Worm (Caenorhabditis elegans) whole organism, early embryonic: ENCODE measurements around the gene rig-4.

Experiments used
- B0310.2 ChIP-seq: sonication (generic microtip); optimal IDR thresholded peaks from 2 replicates; lab custom pipeline; 2016; ENCODE audit warnings: mild to moderate bottlenecking, missing genetic modification characterization, missing compliant biosample characterization
- F13C5.2 ChIP-seq: sonication (generic microtip); optimal IDR thresholded peaks from 2 replicates; lab custom pipeline; 2017; ENCODE audit warnings: mild to moderate bottlenecking, missing genetic modification characterization, inconsistent platforms, missing compliant biosample characterization
- aly-1 ChIP-seq: sonication (generic microtip); optimal IDR thresholded peaks from 2 replicates; lab custom pipeline; 2016; ENCODE audit warnings: missing genetic modification characterization, missing compliant biosample characterization
- ama-1 ChIP-seq: fragments of 150-350 bp; optimal IDR thresholded peaks from 2 replicates; lab custom pipeline; 2014
- ceh-13 ChIP-seq: fragments of 200-800 bp; sonication (Bioruptor generic); optimal IDR thresholded peaks from 2 replicates; lab custom pipeline; 2018; ENCODE audit warnings: mild to moderate bottlenecking, missing genetic modification characterization, missing compliant biosample characterization
- ceh-36 ChIP-seq: sonication (generic microtip); optimal IDR thresholded peaks from 2 replicates; lab custom pipeline; 2016; ENCODE audit warnings: missing genetic modification characterization, inconsistent platforms, missing compliant biosample characterization
- ets-7 ChIP-seq: sonication (generic microtip); optimal IDR thresholded peaks from 2 replicates; lab custom pipeline; 2016; ENCODE audit warnings: missing genotype, missing genetic modification characterization, missing compliant biosample characterization
- flt-1 ChIP-seq: fragments of 200-800 bp; sonication (Bioruptor generic); IDR thresholded peaks from 2 replicates; pipeline ENCODE4 v1.3.6; 2022; ENCODE audit warnings: missing genetic modification characterization, missing compliant biosample characterization
- hmbx-1 ChIP-seq: sonication (generic microtip); optimal IDR thresholded peaks from 2 replicates; lab custom pipeline; 2016; ENCODE audit warnings: mild to moderate bottlenecking, missing genetic modification characterization, missing compliant biosample characterization
- hmg-4 ChIP-seq: fragments of 200-800 bp; sonication (Bioruptor generic); optimal IDR thresholded peaks from 2 replicates; lab custom pipeline; 2018; ENCODE audit warnings: mild to moderate bottlenecking, missing genetic modification characterization, missing compliant biosample characterization
- hnd-1 ChIP-seq: sonication (generic microtip); optimal IDR thresholded peaks from 2 replicates; lab custom pipeline; 2016; ENCODE audit warnings: missing genetic modification characterization, missing compliant biosample characterization
- pes-1 ChIP-seq: fragments of 200-800 bp; sonication (Bioruptor generic); IDR thresholded peaks from 2 replicates; pipeline ENCODE4 v1.3.6; 2022; ENCODE audit warnings: missing genetic modification reagents, missing genetic modification characterization, missing compliant biosample characterization
- scrt-1 ChIP-seq: fragments of 200-800 bp; sonication (Bioruptor generic); IDR thresholded peaks from 2 replicates; pipeline ENCODE4 v1.3.6; 2022; ENCODE audit warnings: missing genetic modification characterization, missing compliant biosample characterization
- sea-1 ChIP-seq: fragments of 200-800 bp; sonication (Bioruptor generic); conservative IDR thresholded peaks from 2 replicates; pipeline ENCODE4 v1.3.6; 2022; ENCODE audit warnings: missing genetic modification characterization, missing compliant biosample characterization
- tbx-11 ChIP-seq: fragments of 200-800 bp; sonication (Bioruptor generic); IDR thresholded peaks from 2 replicates; pipeline ENCODE4 v1.3.6; 2022; ENCODE audit warnings: missing genetic modification characterization, missing compliant biosample characterization
- tbx-37 ChIP-seq: fragments of 200-800 bp; sonication (Bioruptor generic); conservative IDR thresholded peaks from 2 replicates; pipeline ENCODE4 v1.3.6; 2022; ENCODE audit warnings: missing genetic modification reagents, missing genetic modification characterization, missing compliant biosample characterization
- tra-4 ChIP-seq: sonication (generic microtip); optimal IDR thresholded peaks from 2 replicates; lab custom pipeline; 2017; ENCODE audit warnings: missing genetic modification characterization, missing compliant biosample characterization

Gene rig-4

DNA sequence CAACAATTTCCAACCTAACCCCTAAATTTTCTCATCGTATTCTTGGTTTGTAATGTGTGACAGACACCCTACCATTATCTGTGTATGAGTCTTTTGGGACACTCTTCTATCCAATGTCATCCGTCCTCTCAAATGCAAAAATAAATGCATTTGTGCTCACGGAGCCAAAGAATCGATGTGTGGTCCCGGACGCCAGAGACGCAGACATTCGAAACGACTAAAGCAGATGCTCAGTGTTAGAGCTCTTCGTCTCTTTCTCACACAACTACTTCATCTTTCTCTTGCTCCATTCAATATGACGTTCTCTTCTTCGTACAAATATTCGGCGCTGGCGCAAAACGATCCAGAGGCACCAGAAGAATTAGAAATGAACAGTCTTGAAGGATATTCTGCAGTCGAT is 24.3 kb downstream of the rig-4 start, which contains the start of gene unc-24:
Gene unc-24, plus strand, starts transcription at position 283 of the 400 bp plus-strand sequence.
- TF ChIP-seq ceh-36 (tag; lab: Kevin White, UChicago) (no peak), ets-7 (tag; lab: Kevin White, UChicago) (no peak), sea-1 (GFP tag; lab: Robert Waterston, UW) (no peak), scrt-1 (no peak), tbx-37 (GFP tag; lab: Robert Waterston, UW) (no peak), hmbx-1 (tag; lab: Kevin White, UChicago) (no peak), hnd-1 (tag; lab: Kevin White, UChicago) (no peak), ama-1 (lab: Kevin White, UChicago) (no peak), aly-1 (no peak), pes-1 (no peak), tra-4 (tag; lab: Kevin White, UChicago) (no peak), ceh-13 (no peak), hmg-4 (GFP tag; lab: Kevin White, UChicago) (no peak), B0310.2 (tag; lab: Kevin White, UChicago) (no peak), tbx-11 (GFP tag; lab: Robert Waterston, UW) (no peak), flt-1 (GFP tag; lab: Robert Waterston, UW) (no peak), F13C5.2 (tag; lab: Kevin White, UChicago) (no peak)

DNA sequence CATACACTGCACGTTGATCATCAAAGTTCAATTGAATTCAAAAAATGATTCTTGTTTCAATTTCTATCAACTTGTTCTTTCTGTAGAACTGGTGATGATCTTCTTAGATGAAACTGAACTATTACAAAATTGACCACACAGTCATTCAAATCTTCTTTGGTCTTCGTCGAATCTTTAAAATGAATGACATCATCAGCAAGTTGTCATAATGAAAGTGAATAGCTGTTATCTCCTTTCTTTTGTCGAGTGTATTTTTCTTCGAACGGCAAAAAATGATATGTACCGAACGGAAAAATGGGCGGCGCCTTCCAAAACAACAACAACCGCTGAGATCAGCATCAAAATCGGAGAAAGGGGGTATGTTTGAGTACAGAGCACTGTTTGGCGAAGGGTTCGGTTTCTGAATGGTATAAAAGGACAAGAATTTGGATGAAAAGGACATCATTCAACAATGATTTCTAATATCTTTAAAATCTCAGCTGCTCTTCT is 26.4 kb downstream of the rig-4 start, which contains the start of gene ora-1:
Gene ora-1, plus strand, starts transcription at position 439 of the 489 bp plus-strand sequence.
- TF ChIP-seq F13C5.2 (tag; lab: Kevin White, UChicago) (no peak), hmbx-1 (tag; lab: Kevin White, UChicago) (no peak)

DNA sequence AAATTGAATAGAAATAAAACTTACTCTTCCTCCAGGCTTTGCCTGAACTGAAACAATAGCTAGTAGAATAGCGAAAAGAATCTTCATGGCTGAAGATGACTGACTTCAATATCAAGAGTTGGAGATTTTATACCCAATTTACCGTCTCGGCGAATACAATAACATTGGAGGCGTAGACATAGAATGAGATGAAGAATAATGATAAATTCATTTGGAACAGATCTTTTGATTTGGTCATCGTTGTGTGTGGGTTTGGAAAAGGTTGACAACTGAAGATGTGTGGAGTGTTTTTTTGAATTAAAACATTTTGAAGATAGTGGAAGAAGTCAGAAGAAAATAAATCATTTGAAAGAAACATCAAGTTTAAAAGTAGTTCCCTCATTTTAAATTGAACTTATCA is 27.7 kb downstream of the rig-4 start, which contains the start of gene F57H12.6:
Gene F57H12.6, minus strand, starts transcription at position 101 of the 400 bp plus-strand sequence.
- TF ChIP-seq ets-7 (tag; lab: Kevin White, UChicago) (no peak), B0310.2 (tag; lab: Kevin White, UChicago) (no peak), hmg-4 (GFP tag; lab: Kevin White, UChicago) (no peak), hnd-1 (tag; lab: Kevin White, UChicago) (no peak), tra-4 (tag; lab: Kevin White, UChicago) (no peak), tbx-37 (GFP tag; lab: Robert Waterston, UW) (no peak), ceh-13 (no peak), flt-1 (GFP tag; lab: Robert Waterston, UW) (no peak), F13C5.2 (tag; lab: Kevin White, UChicago) (no peak)

ce11 chrIV:7967006-7967405 is 36.9 kb downstream of the rig-4 start, which contains the start of gene F57H12.5:
TSS of gene F57H12.5 (plus strand) at chrIV:7967306.
- no peak for TF ChIP-seq scrt-1
- no peak for TF ChIP-seq F13C5.2 (tag; lab: Kevin White, UChicago)
- no peak for TF ChIP-seq ceh-13
- TF ChIP-seq B0310.2 (tag; lab: Kevin White, UChicago) = no peak
- TF ChIP-seq ama-1 (lab: Kevin White, UChicago) = no peak
- TF ChIP-seq hmbx-1 (tag; lab: Kevin White, UChicago) = no peak
- TF ChIP-seq flt-1 (GFP tag; lab: Robert Waterston, UW) = no peak
- no peak for TF ChIP-seq tra-4 (tag; lab: Kevin White, UChicago)
- no peak for TF ChIP-seq tbx-11 (GFP tag; lab: Robert Waterston, UW)
- TF ChIP-seq tbx-37 (GFP tag; lab: Robert Waterston, UW) = no peak
- TF ChIP-seq hnd-1 (tag; lab: Kevin White, UChicago) = no peak
- TF ChIP-seq hmg-4 (GFP tag; lab: Kevin White, UChicago) = no peak
- TF ChIP-seq ets-7 (tag; lab: Kevin White, UChicago) = no peak
- no peak for TF ChIP-seq pes-1
- no peak for TF ChIP-seq sea-1 (GFP tag; lab: Robert Waterston, UW)
- TF ChIP-seq aly-1 = no peak
- TF ChIP-seq ceh-36 (tag; lab: Kevin White, UChicago) = no peak

DNA sequence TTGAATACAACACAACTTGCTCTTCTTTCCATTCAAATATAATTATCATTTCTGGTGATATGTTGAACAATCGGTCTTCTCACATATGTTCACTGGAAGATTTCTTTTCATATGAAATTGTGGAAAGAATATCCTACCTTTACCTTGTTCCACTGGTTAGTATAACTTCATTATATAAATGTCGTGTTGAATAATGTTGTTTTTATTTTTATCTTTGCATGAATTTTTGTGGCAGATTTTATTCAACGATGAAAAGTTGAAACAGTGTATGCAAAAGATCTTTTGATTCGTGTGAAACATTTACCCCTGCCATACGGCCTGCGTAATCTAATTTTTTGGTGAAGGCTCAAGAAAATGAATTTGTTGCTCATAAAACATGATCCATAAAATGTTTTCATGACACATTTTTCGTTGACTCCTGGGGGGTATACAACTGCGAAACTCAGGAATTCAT is 42.0 kb downstream of the rig-4 start:
- TF ChIP-seq tbx-11 (GFP tag; lab: Robert Waterston, UW) (no peak), tbx-37 (GFP tag; lab: Robert Waterston, UW) (no peak), sea-1 (GFP tag; lab: Robert Waterston, UW) (no peak), ceh-13 (no peak), ets-7 (tag; lab: Kevin White, UChicago) (no peak), flt-1 (GFP tag; lab: Robert Waterston, UW) (no peak), aly-1 (no peak), F13C5.2 (tag; lab: Kevin White, UChicago) (no peak), pes-1 (no peak), hmbx-1 (tag; lab: Kevin White, UChicago) (no peak), tra-4 (tag; lab: Kevin White, UChicago) (no peak), hmg-4 (GFP tag; lab: Kevin White, UChicago) (no peak), ceh-36 (tag; lab: Kevin White, UChicago) (no peak), scrt-1 (no peak), ama-1 (lab: Kevin White, UChicago) (no peak)

ce11 chrIV:7958092-7958491 is 45.8 kb downstream of the rig-4 start:
- TF ChIP-seq flt-1 (GFP tag; lab: Robert Waterston, UW) (no peak), scrt-1 (no peak), B0310.2 (tag; lab: Kevin White, UChicago) (no peak), tbx-11 (GFP tag; lab: Robert Waterston, UW) (no peak)

DNA sequence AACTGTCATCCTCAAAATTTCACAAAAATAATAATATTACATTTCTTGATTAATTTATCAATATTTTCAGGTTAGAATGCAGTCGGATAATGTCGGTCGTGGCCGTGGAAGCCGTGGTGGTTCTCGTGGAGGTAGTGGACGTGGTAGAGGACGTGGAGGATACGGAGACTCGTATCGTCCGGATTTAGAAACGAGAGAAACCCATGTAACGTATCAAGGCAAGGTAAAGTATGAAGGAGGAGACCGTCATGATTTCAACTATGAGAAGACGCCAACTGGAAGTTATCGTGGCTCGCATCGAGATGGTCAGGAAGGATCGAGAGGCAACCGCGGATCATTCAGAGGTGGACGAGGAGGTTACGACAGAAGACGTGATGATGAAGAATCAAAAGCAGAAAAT is 46.4 kb downstream of the rig-4 start, which contains the start of gene frpr-10:
Gene frpr-10, plus strand, starts transcription at position 301 of the 400 bp plus-strand sequence.
- no peak for TF ChIP-seq ceh-36 (tag; lab: Kevin White, UChicago)
- no peak for TF ChIP-seq tra-4 (tag; lab: Kevin White, UChicago)
- TF ChIP-seq aly-1 = no peak
- TF ChIP-seq ets-7 (tag; lab: Kevin White, UChicago) = no peak
- TF ChIP-seq flt-1 (GFP tag; lab: Robert Waterston, UW) = no peak
- no peak for TF ChIP-seq pes-1
- no peak for TF ChIP-seq F13C5.2 (tag; lab: Kevin White, UChicago)
- TF ChIP-seq hmbx-1 (tag; lab: Kevin White, UChicago) = no peak
- no peak for TF ChIP-seq ceh-13
- no peak for TF ChIP-seq hnd-1 (tag; lab: Kevin White, UChicago)
- TF ChIP-seq B0310.2 (tag; lab: Kevin White, UChicago) = no peak
- no peak for TF ChIP-seq tbx-11 (GFP tag; lab: Robert Waterston, UW)
- no peak for TF ChIP-seq sea-1 (GFP tag; lab: Robert Waterston, UW)
- TF ChIP-seq tbx-37 (GFP tag; lab: Robert Waterston, UW) = no peak
- no peak for TF ChIP-seq hmg-4 (GFP tag; lab: Kevin White, UChicago)
- TF ChIP-seq ama-1 (lab: Kevin White, UChicago) = no peak
- TF ChIP-seq scrt-1 = no peak
